Fruit fly (Drosophila melanogaster) whole organism, embryonic: ENCODE results near the gene CG13862.

Experiments used
- Adf1 ChIP-seq: fragments of 200-800 bp; sonication (Bioruptor generic); IDR thresholded peaks from 2 replicates; pipeline ENCODE4 v1.3.6; 2022; ENCODE audit warnings: missing biosample characterization, missing genetic modification characterization
- Atf-2 ChIP-seq: fragments of 200-800 bp; sonication (Bioruptor generic); optimal IDR thresholded peaks from 2 replicates; lab custom pipeline; 2016; ENCODE audit warnings: missing biosample characterization, missing genetic modification characterization
- Bteb2 ChIP-seq: fragments of 200-800 bp; sonication (Bioruptor generic); optimal IDR thresholded peaks from 2 replicates; lab custom pipeline; 2016; ENCODE audit warnings: missing biosample characterization, missing genetic modification characterization
- CG10274 ChIP-seq: fragments of 200-800 bp; sonication (Bioruptor generic); optimal IDR thresholded peaks from 3 replicates; lab custom pipeline; 2017; ENCODE audit warnings: missing biosample characterization, mild to moderate bottlenecking, missing genetic modification characterization
- CG10462 ChIP-seq: fragments of 200-800 bp; sonication (Bioruptor generic); optimal IDR thresholded peaks from 2 replicates; lab custom pipeline; 2016; ENCODE audit warnings: missing biosample characterization, missing genetic modification characterization
- CG11398 ChIP-seq: fragments of 200-800 bp; sonication (Bioruptor generic); optimal IDR thresholded peaks from 2 replicates; lab custom pipeline; 2016; ENCODE audit warnings: missing biosample characterization, missing genetic modification characterization
- CG11723 ChIP-seq: fragments of 200-800 bp; sonication (Bioruptor generic); optimal IDR thresholded peaks from 2 replicates; lab custom pipeline; 2017; ENCODE audit warnings: missing biosample characterization, mild to moderate bottlenecking, missing genetic modification characterization
- CG12236 ChIP-seq: fragments of 200-800 bp; sonication (Bioruptor generic); optimal IDR thresholded peaks from 2 replicates; lab custom pipeline; 2016; ENCODE audit warnings: missing biosample characterization, missing genetic modification characterization
- CG1529 ChIP-seq: fragments of 200-800 bp; sonication (Bioruptor generic); optimal IDR thresholded peaks from 3 replicates; lab custom pipeline; 2018; ENCODE audit warnings: missing biosample characterization, missing genetic modification characterization
- CG16813 ChIP-seq: fragments of 200-800 bp; sonication (Bioruptor generic); IDR thresholded peaks from 3 replicates; pipeline ENCODE4 v1.3.6; 2022; ENCODE audit warnings: missing biosample characterization, missing genetic modification characterization; ENCODE audit not compliant: partially characterized antibody
- CG17802 ChIP-seq: fragments of 200-800 bp; sonication (Bioruptor generic); optimal IDR thresholded peaks from 2 replicates; lab custom pipeline; 2018; ENCODE audit warnings: missing biosample characterization, mild to moderate bottlenecking, missing genetic modification characterization, moderate library complexity
- CG33213 ChIP-seq: fragments of 200-800 bp; sonication (Bioruptor generic); optimal IDR thresholded peaks from 3 replicates; lab custom pipeline; 2016; ENCODE audit warnings: missing biosample characterization, missing genetic modification characterization
- CG34224 ChIP-seq: fragments of 200-800 bp; sonication (Bioruptor generic); IDR thresholded peaks from 3 replicates; pipeline ENCODE4 v1.3.6; 2022; ENCODE audit warnings: missing biosample characterization, missing genetic modification characterization; ENCODE audit not compliant: partially characterized antibody
- CG34376 ChIP-seq: fragments of 200-800 bp; sonication (Bioruptor generic); optimal IDR thresholded peaks from 2 replicates; lab custom pipeline; 2018; ENCODE audit warnings: missing biosample characterization, mild to moderate bottlenecking, missing genetic modification characterization
- CG4854 ChIP-seq: fragments of 200-800 bp; sonication (Bioruptor generic); optimal IDR thresholded peaks from 2 replicates; lab custom pipeline; 2016; ENCODE audit warnings: missing biosample characterization, missing genetic modification characterization, inconsistent platforms
- CG7745 ChIP-seq: fragments of 200-800 bp; sonication (Bioruptor generic); optimal IDR thresholded peaks from 2 replicates; lab custom pipeline; 2018; ENCODE audit warnings: missing biosample characterization, mild to moderate bottlenecking, missing genetic modification characterization, moderate library complexity
- CG9727 ChIP-seq: fragments of 200-800 bp; sonication (Bioruptor generic); optimal IDR thresholded peaks from 3 replicates; lab custom pipeline; 2017; ENCODE audit warnings: missing biosample characterization, mild to moderate bottlenecking, missing genetic modification characterization
- CG9876 ChIP-seq: fragments of 200-800 bp; sonication (Bioruptor generic); optimal IDR thresholded peaks from 2 replicates; lab custom pipeline; 2016; ENCODE audit warnings: missing biosample characterization, missing genetic modification characterization
- CTCF ChIP-seq: fragments of 200-800 bp; sonication (Bioruptor generic); optimal IDR thresholded peaks from 2 replicates; lab custom pipeline; 2017; ENCODE audit warnings: missing biosample characterization, mild to moderate bottlenecking, missing genetic modification characterization, moderate library complexity
- CkIIα-i1 ChIP-seq: fragments of 200-800 bp; sonication (Bioruptor generic); IDR thresholded peaks from 2 replicates; pipeline ENCODE4 v1.3.6; 2022; ENCODE audit warnings: missing biosample characterization, missing genetic modification characterization
- Dll ChIP-seq: fragments of 200-800 bp; sonication (Bioruptor generic); IDR thresholded peaks from 4 replicates; pipeline ENCODE4 v1.3.6; 2022; ENCODE audit warnings: missing biosample characterization, missing genetic modification characterization; ENCODE audit not compliant: partially characterized antibody
- GATAe ChIP-seq: fragments of 200-800 bp; sonication (Bioruptor generic); conservative IDR thresholded peaks from 2 replicates; pipeline ENCODE4 v1.3.6; 2022; ENCODE audit warnings: missing biosample characterization, missing genetic modification characterization
- HLH4C ChIP-seq: fragments of 200-800 bp; sonication (Bioruptor generic); IDR thresholded peaks from 3 replicates; pipeline ENCODE4 v1.3.6; 2022; ENCODE audit warnings: missing biosample characterization, missing genetic modification characterization; ENCODE audit not compliant: partially characterized antibody
- Hr39 ChIP-seq: fragments of >200 bp; optimal IDR thresholded peaks from 2 replicates; lab custom pipeline; 2017
- Hr78 ChIP-seq, 2 experiments: fragments of 200-800 bp in 1 of 2; fragments of >200 bp in 1 of 2; sonication (Bioruptor generic) in 1 of 2; optimal IDR thresholded peaks; 2 replicates each; lab custom pipeline; 2017 to 2019; ENCODE audit warnings: missing biosample characterization in 2 of 2, missing genetic modification characterization in 2 of 2, mild to moderate bottlenecking in 1 of 2, moderate library complexity in 1 of 2
- Jarid2 ChIP-seq: fragments of 200-800 bp; sonication (Bioruptor generic); optimal IDR thresholded peaks from 3 replicates; lab custom pipeline; 2017; ENCODE audit warnings: mild to moderate bottlenecking, missing biosample characterization, missing genetic modification reagents, missing genetic modification characterization
- Lhr ChIP-seq: fragments of 200-800 bp; sonication (Bioruptor generic); optimal IDR thresholded peaks from 3 replicates; lab custom pipeline; 2017; ENCODE audit warnings: mild to moderate bottlenecking, missing biosample characterization, missing genetic modification reagents, missing genetic modification characterization
- MTF-1 ChIP-seq: fragments of 200-800 bp; sonication (Bioruptor generic); optimal IDR thresholded peaks from 2 replicates; lab custom pipeline; 2018; ENCODE audit warnings: missing biosample characterization, mild to moderate bottlenecking, missing genetic modification characterization, borderline replicate concordance
- Mes4 ChIP-seq: fragments of 200-800 bp; sonication (Bioruptor generic); optimal IDR thresholded peaks from 2 replicates; lab custom pipeline; 2016; ENCODE audit warnings: missing biosample characterization, missing genetic modification characterization
- Myb ChIP-seq: fragments of 200-800 bp; sonication (Bioruptor generic); optimal IDR thresholded peaks from 2 replicates; lab custom pipeline; 2016; ENCODE audit warnings: missing biosample characterization, missing genetic modification characterization
- NC2α ChIP-seq: fragments of 200-800 bp; sonication (Bioruptor generic); optimal IDR thresholded peaks from 2 replicates; lab custom pipeline; 2016; ENCODE audit warnings: missing biosample characterization, missing genetic modification characterization
- Nf-YB ChIP-seq: fragments of 200-800 bp; sonication (Bioruptor generic); optimal IDR thresholded peaks from 3 replicates; lab custom pipeline; 2019; ENCODE audit warnings: missing biosample characterization, mild to moderate bottlenecking, missing genetic modification characterization, moderate library complexity
- ac ChIP-seq: fragments of 200-800 bp; sonication (Bioruptor generic); optimal IDR thresholded peaks from 3 replicates; lab custom pipeline; 2017; ENCODE audit warnings: missing biosample characterization, mild to moderate bottlenecking, missing genetic modification characterization
- amos ChIP-seq: fragments of 200-800 bp; sonication (Bioruptor generic); IDR thresholded peaks from 2 replicates; pipeline ENCODE4 v1.3.6; 2022; ENCODE audit warnings: missing biosample characterization, missing genetic modification characterization; ENCODE audit not compliant: partially characterized antibody
- bowl ChIP-seq: fragments of 200-800 bp; sonication (Bioruptor generic); IDR thresholded peaks from 2 replicates; pipeline ENCODE4 v1.3.6; 2022; ENCODE audit warnings: missing biosample characterization, missing genetic modification characterization
- eyg ChIP-seq: fragments of 200-800 bp; sonication (Bioruptor generic); optimal IDR thresholded peaks from 3 replicates; lab custom pipeline; 2016; ENCODE audit warnings: missing biosample characterization, missing genetic modification characterization
- gce ChIP-seq: fragments of 200-800 bp; sonication (Bioruptor generic); IDR thresholded peaks from 3 replicates; pipeline ENCODE4 v1.3.6; 2022; ENCODE audit warnings: missing biosample characterization, missing genetic modification characterization
- h ChIP-seq: fragments of >200 bp; optimal IDR thresholded peaks from 2 replicates; lab custom pipeline; 2017
- hth ChIP-seq: fragments of >200 bp; optimal IDR thresholded peaks from 2 replicates; lab custom pipeline; 2017; ENCODE audit warnings: inconsistent platforms
- lilli ChIP-seq: fragments of 200-800 bp; sonication (Bioruptor generic); optimal IDR thresholded peaks from 3 replicates; lab custom pipeline; 2016; ENCODE audit warnings: missing biosample characterization, missing genetic modification characterization
- lola ChIP-seq, 3 experiments: fragments of >200 bp in 2 of 3; fragments of 200-800 bp in 1 of 3; sonication (Bioruptor generic) in 1 of 3; optimal IDR thresholded peaks; 2 replicates each; lab custom pipeline; 2017 to 2019; ENCODE audit warnings: missing biosample characterization in 3 of 3, missing genetic modification characterization in 3 of 3, mild to moderate bottlenecking in 1 of 3, moderate library complexity in 1 of 3
- mam ChIP-seq: fragments of 200-800 bp; sonication (Bioruptor generic); optimal IDR thresholded peaks from 3 replicates; lab custom pipeline; 2016; ENCODE audit warnings: missing biosample characterization, missing genetic modification characterization
- otp ChIP-seq: fragments of 200-800 bp; sonication (Bioruptor generic); IDR thresholded peaks from 3 replicates; pipeline ENCODE4, ENCODE4 v1.3.6; 2022; ENCODE audit warnings: missing biosample characterization, missing genetic modification characterization
- phol ChIP-seq: fragments of 200-800 bp; sonication (Bioruptor generic); optimal IDR thresholded peaks from 3 replicates; lab custom pipeline; 2018; ENCODE audit warnings: missing biosample characterization, mild to moderate bottlenecking, missing genetic modification characterization, moderate library complexity
- sisA ChIP-seq: fragments of 200-800 bp; sonication (Bioruptor generic); IDR thresholded peaks from 2 replicates; pipeline ENCODE4 v1.3.6; 2022; ENCODE audit warnings: missing biosample characterization, missing genetic modification characterization
- slou ChIP-seq: fragments of 200-800 bp; sonication (Bioruptor generic); optimal IDR thresholded peaks from 3 replicates; lab custom pipeline; 2016; ENCODE audit warnings: missing biosample characterization, missing genetic modification characterization
- tna ChIP-seq: fragments of 200-800 bp; sonication (Bioruptor generic); IDR thresholded peaks from 2 replicates; pipeline ENCODE4 v1.3.6; 2022; ENCODE audit warnings: missing biosample characterization, missing genetic modification characterization; ENCODE audit not compliant: partially characterized antibody
- tup ChIP-seq: fragments of 200-800 bp; sonication (Bioruptor generic); optimal IDR thresholded peaks from 2 replicates; lab custom pipeline; 2016; ENCODE audit warnings: missing biosample characterization, mild to moderate bottlenecking, missing genetic modification characterization, moderate library complexity
- wdn ChIP-seq: fragments of 200-800 bp; sonication (Bioruptor generic); IDR thresholded peaks from 2 replicates; pipeline ENCODE4 v1.3.6; 2022; ENCODE audit warnings: missing biosample characterization, missing genetic modification characterization
- zen ChIP-seq: fragments of 200-800 bp; sonication (Bioruptor generic); optimal IDR thresholded peaks from 3 replicates; lab custom pipeline; 2018; ENCODE audit warnings: missing biosample characterization, mild to moderate bottlenecking, missing genetic modification characterization, moderate library complexity

Gene CG13862

DNA sequence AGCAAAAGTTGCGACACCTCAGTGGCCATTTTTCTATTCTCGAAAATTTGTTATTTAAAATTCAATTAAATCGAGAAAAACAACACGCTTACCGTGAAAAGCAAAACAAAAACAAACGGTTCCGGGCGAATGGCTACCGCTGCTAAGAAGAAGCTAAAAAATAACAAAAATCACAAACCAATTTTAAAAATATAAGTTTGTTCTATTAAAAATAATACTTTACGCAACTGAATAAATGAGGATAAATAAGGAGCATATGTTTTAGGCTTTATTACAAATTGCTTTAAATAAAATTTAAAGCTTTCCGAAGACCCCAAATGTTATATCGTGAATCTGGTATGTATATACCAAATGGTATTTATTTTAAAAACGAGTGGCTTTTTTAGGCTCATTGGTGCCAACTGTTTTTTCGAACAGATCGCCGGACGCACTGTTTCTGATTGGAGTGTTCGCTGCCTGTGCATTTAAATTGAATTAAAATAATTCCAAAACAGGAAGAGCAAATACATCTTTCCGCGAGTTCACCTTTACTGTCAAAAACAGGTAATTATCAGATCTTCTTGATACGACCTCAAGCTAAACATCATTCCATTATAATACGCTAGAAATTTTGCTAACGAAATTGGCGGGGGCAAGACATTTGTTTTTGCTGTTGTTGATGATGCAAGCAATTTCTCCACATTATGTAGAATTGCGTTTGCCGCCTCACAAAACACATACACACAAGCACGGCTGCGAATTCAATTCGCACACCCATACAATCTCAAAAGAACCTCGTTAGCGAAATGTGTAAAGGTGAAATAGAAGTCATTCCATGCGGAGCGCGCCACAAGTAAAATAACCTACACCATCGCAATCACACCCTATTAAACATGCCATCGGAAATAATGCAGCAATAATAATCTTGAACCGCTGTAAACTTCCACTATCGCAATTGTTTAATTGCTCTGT lies 35.6 kb downstream of the CG13862 start, which contains the start of the genes Polr3F and PyK (continued):
- TF ChIP-seq CG17802 = no peak
- TF ChIP-seq Lhr (GFP tag; lab: Kevin White, UChicago) = peak; percentile 34
- TF ChIP-seq CG34376 = no peak
- TF ChIP-seq tup = no peak
- no peak for TF ChIP-seq CG10462 (GFP tag; lab: Kevin White, UChicago)
- no peak for TF ChIP-seq NC2α
- no peak for TF ChIP-seq CG33213 (GFP tag; lab: Kevin White, UChicago)
- no peak for TF ChIP-seq CG10274 (GFP tag; lab: Kevin White, UChicago)
- TF ChIP-seq CG34224 (GFP tag; lab: Robert Waterston, UW) = no peak
- TF ChIP-seq CG11398 (GFP tag; lab: Kevin White, UChicago) = no peak
- no peak for TF ChIP-seq CTCF (GFP tag; lab: Kevin White, UChicago)
- no peak for TF ChIP-seq wdn (GFP tag; lab: Robert Waterston, UW)
- no peak for TF ChIP-seq Adf1 (GFP tag; lab: Robert Waterston, UW)
- no peak for TF ChIP-seq Hr39 (lab: Kevin White, UChicago)
- TF ChIP-seq Myb (GFP tag; lab: Kevin White, UChicago) = peak; percentile 69
- TF ChIP-seq eyg (GFP tag; lab: Kevin White, UChicago) = no peak
- TF ChIP-seq lola (GFP tag; optimal IDR thresholded peaks at IDR 0.05; lab: Kevin White, UChicago) = no peak
- TF ChIP-seq CG11723 = no peak
- no peak for TF ChIP-seq sisA (GFP tag; lab: Robert Waterston, UW)
- no peak for TF ChIP-seq CG16813 (GFP tag; lab: Robert Waterston, UW)
- TF ChIP-seq otp = no peak; the same call in 2 of the 3 replicates
- TF ChIP-seq h = no peak
- TF ChIP-seq Bteb2 = peak; percentile 6
- TF ChIP-seq CG1529 (GFP tag; lab: Kevin White, UChicago) = no peak
- no peak for TF ChIP-seq CG7745 (tag; lab: Kevin White, UChicago)
- TF ChIP-seq MTF-1 (GFP tag; lab: Kevin White, UChicago) = no peak
- TF ChIP-seq phol (tag; lab: Kevin White, UChicago) = peak; percentile 47
- TF ChIP-seq CG4854 (GFP tag; lab: Kevin White, UChicago) = peak; percentile 27
- TF ChIP-seq bowl (GFP tag; lab: Robert Waterston, UW) = no peak
- TF ChIP-seq Atf-2 = no peak
- no peak; the same call in 1 of the 2 replicates for TF ChIP-seq amos (GFP tag; lab: Robert Waterston, UW)
- no peak for TF ChIP-seq mam (GFP tag; lab: Kevin White, UChicago)
- no peak for TF ChIP-seq tna (GFP tag; lab: Robert Waterston, UW)
- TF ChIP-seq lilli (GFP tag; lab: Kevin White, UChicago) = peak; percentile 56
- peak; percentile 41 for TF ChIP-seq CG9727 (GFP tag; lab: Kevin White, UChicago)
- no peak for TF ChIP-seq ac (GFP tag; lab: Kevin White, UChicago)
- TF ChIP-seq Nf-YB = peak; percentile 14
- no peak for TF ChIP-seq hth (lab: Kevin White, UChicago)
- no peak for TF ChIP-seq Hr78 (GFP tag; optimal IDR thresholded peaks at IDR 0.05; lab: Kevin White, UChicago)
- no peak for TF ChIP-seq gce (GFP tag; lab: Robert Waterston, UW)
- no peak for TF ChIP-seq HLH4C
- TF ChIP-seq Dll (GFP tag; lab: Robert Waterston, UW) = no peak
- no peak for TF ChIP-seq CG12236
- TF ChIP-seq Mes4 (GFP tag; lab: Kevin White, UChicago) = no peak
- no peak for TF ChIP-seq CkIIα-i1 (GFP tag; lab: Robert Waterston, UW)
- TF ChIP-seq CG9876 = no peak
- no peak for TF ChIP-seq slou (GFP tag; lab: Kevin White, UChicago)
- peak; percentile 28 for TF ChIP-seq zen
- peak; percentile 64 for TF ChIP-seq Jarid2 (GFP tag; lab: Kevin White, UChicago)
- no peak for TF ChIP-seq GATAe (GFP tag; lab: Robert Waterston, UW)
